Fruit fly (Drosophila melanogaster) whole organism, embryonic: ENCODE results near the gene woc.

ENCODE experiments used
- CG10209 ChIP-seq: fragments of 200-800 bp; sonication (Bioruptor generic); optimal IDR thresholded peaks from 3 replicates; lab custom pipeline; 2017; ENCODE audit warnings: missing biosample characterization, mild to moderate bottlenecking, missing genetic modification characterization, missing genetic modification reagents
- CG11560 ChIP-seq: fragments of 200-800 bp; sonication (Bioruptor generic); IDR thresholded peaks from 3 replicates; pipeline ENCODE4 v1.3.6; 2022; ENCODE audit warnings: missing biosample characterization, missing genetic modification characterization
- CG1529 ChIP-seq: fragments of 200-800 bp; sonication (Bioruptor generic); optimal IDR thresholded peaks from 3 replicates; lab custom pipeline; 2018; ENCODE audit warnings: missing biosample characterization, missing genetic modification characterization
- CG18599 ChIP-seq: fragments of 200-800 bp; sonication (Bioruptor generic); optimal IDR thresholded peaks from 3 replicates; lab custom pipeline; 2017; ENCODE audit warnings: missing biosample characterization, missing genetic modification characterization, mild to moderate bottlenecking, moderate library complexity, missing genetic modification reagents
- CG3163 ChIP-seq: fragments of 200-800 bp; sonication (Bioruptor generic); optimal IDR thresholded peaks from 3 replicates; lab custom pipeline; 2016; ENCODE audit warnings: missing biosample characterization, missing genetic modification characterization
- CG32772 ChIP-seq: fragments of 200-800 bp; sonication (Bioruptor generic); IDR thresholded peaks from 2 replicates; pipeline ENCODE4 v1.3.6; 2022; ENCODE audit warnings: missing biosample characterization, missing genetic modification characterization
- CG34224 ChIP-seq: fragments of 200-800 bp; sonication (Bioruptor generic); IDR thresholded peaks from 3 replicates; pipeline ENCODE4 v1.3.6; 2022; ENCODE audit warnings: missing biosample characterization, missing genetic modification characterization; ENCODE audit not compliant: partially characterized antibody
- CG3847 ChIP-seq: fragments of 200-800 bp; sonication (Bioruptor generic); IDR thresholded peaks from 2 replicates; pipeline ENCODE4 v1.3.6; 2022; ENCODE audit warnings: missing biosample characterization, missing genetic modification characterization
- CG6272 ChIP-seq: fragments of 200-800 bp; sonication (Bioruptor generic); IDR thresholded peaks from 2 replicates; pipeline ENCODE4 v1.3.6; 2022; ENCODE audit warnings: missing biosample characterization, missing genetic modification characterization
- CG6654 ChIP-seq: fragments of 200-800 bp; sonication (Bioruptor generic); optimal IDR thresholded peaks from 2 replicates; lab custom pipeline; 2017; ENCODE audit warnings: missing biosample characterization, mild to moderate bottlenecking, missing genetic modification characterization
- CG6689 ChIP-seq: fragments of 200-800 bp; sonication (Bioruptor generic); IDR thresholded peaks from 2 replicates; pipeline ENCODE4 v1.3.6; 2022; ENCODE audit warnings: missing biosample characterization, missing genetic modification characterization
- CG7987 ChIP-seq: fragments of 200-800 bp; sonication (Bioruptor generic); optimal IDR thresholded peaks from 2 replicates; lab custom pipeline; 2018; ENCODE audit warnings: missing biosample characterization, mild to moderate bottlenecking, missing genetic modification characterization, moderate library complexity
- CG8478 ChIP-seq: fragments of >200 bp; optimal IDR thresholded peaks from 2 replicates; lab custom pipeline; 2018
- CG9215 ChIP-seq: fragments of 200-800 bp; sonication (Bioruptor generic); IDR thresholded peaks from 2 replicates; pipeline ENCODE4 v1.3.6; 2022; ENCODE audit warnings: missing biosample characterization, missing genetic modification characterization
- CG9437 ChIP-seq: fragments of 200-800 bp; sonication (Bioruptor generic); optimal IDR thresholded peaks from 2 replicates; lab custom pipeline; 2018; ENCODE audit warnings: missing biosample characterization, mild to moderate bottlenecking, missing genetic modification characterization
- D ChIP-seq, 2 experiments: fragments of 200-800 bp in 1 of 2; fragments of >200 bp in 1 of 2; sonication (Bioruptor generic) in 1 of 2; optimal IDR thresholded peaks; 2 replicates in 1 of 2; 3 replicates in 1 of 2; lab custom pipeline; 2017; ENCODE audit warnings: mild to moderate bottlenecking in 1 of 2, missing biosample characterization in 1 of 2, missing genetic modification characterization in 1 of 2, missing genetic modification reagents in 1 of 2
- Deaf1 ChIP-seq: fragments of 200-800 bp; optimal IDR thresholded peaks from 3 replicates; lab custom pipeline; 2019; ENCODE audit warnings: missing biosample characterization, mild to moderate bottlenecking, missing genetic modification characterization, moderate library complexity
- Drgx ChIP-seq: fragments of 200-800 bp; sonication (Bioruptor generic); IDR thresholded peaks from 2 replicates; pipeline ENCODE4 v1.3.6; 2022; ENCODE audit warnings: missing biosample characterization, missing genetic modification characterization
- Hey ChIP-seq: fragments of 200-800 bp; sonication (Bioruptor generic); optimal IDR thresholded peaks from 3 replicates; lab custom pipeline; 2018; ENCODE audit warnings: missing biosample characterization, mild to moderate bottlenecking, missing genetic modification characterization
- Hr39 ChIP-seq: fragments of >200 bp; optimal IDR thresholded peaks from 2 replicates; lab custom pipeline; 2017
- Kr ChIP-seq: fragments of 200-800 bp; sonication (Bioruptor generic); optimal IDR thresholded peaks from 2 replicates; lab custom pipeline; 2017; ENCODE audit warnings: missing biosample characterization, mild to moderate bottlenecking, missing genetic modification characterization
- Med ChIP-seq: fragments of 200-800 bp; sonication (Bioruptor generic); peaks from one replicate; lab custom pipeline; 2016; ENCODE audit warnings: missing biosample characterization, missing genetic modification characterization, mild to moderate bottlenecking, inconsistent platforms, moderate library complexity
- NK7.1 ChIP-seq: fragments of 200-800 bp; sonication (Bioruptor generic); optimal IDR thresholded peaks from 3 replicates; lab custom pipeline; 2016; ENCODE audit warnings: missing biosample characterization, missing genetic modification characterization
- Nf-YB ChIP-seq: fragments of 200-800 bp; sonication (Bioruptor generic); optimal IDR thresholded peaks from 3 replicates; lab custom pipeline; 2019; ENCODE audit warnings: missing biosample characterization, mild to moderate bottlenecking, missing genetic modification characterization, moderate library complexity
- Nf-YC ChIP-seq: fragments of 200-800 bp; optimal IDR thresholded peaks from 3 replicates; lab custom pipeline; 2019; ENCODE audit warnings: missing biosample characterization, mild to moderate bottlenecking, missing genetic modification characterization, moderate library complexity
- Side ChIP-seq: fragments of 200-800 bp; sonication (Bioruptor generic); optimal IDR thresholded peaks from 2 replicates; lab custom pipeline; 2016; ENCODE audit warnings: missing biosample characterization, missing genetic modification characterization
- Sox100B ChIP-seq: fragments of 200-800 bp; sonication (Bioruptor generic); optimal IDR thresholded peaks from 3 replicates; lab custom pipeline; 2018; ENCODE audit warnings: missing biosample characterization, mild to moderate bottlenecking, missing genetic modification characterization
- Ssrp ChIP-seq: fragments of 200-800 bp; sonication (Bioruptor generic); optimal IDR thresholded peaks from 2 replicates; lab custom pipeline; 2018; ENCODE audit warnings: missing biosample characterization, mild to moderate bottlenecking, missing genetic modification characterization, moderate library complexity
- Trl ChIP-seq, 3 experiments: fragments of >200 bp in 2 of 3; fragments of 200-800 bp in 1 of 3; sonication (Bioruptor generic) in 1 of 3; optimal IDR thresholded peaks; 2 replicates in 1 of 3; 3 replicates in 2 of 3; lab custom pipeline; 2016 to 2017; ENCODE audit warnings: missing biosample characterization in 1 of 3, missing genetic modification characterization in 1 of 3
- ac ChIP-seq: fragments of 200-800 bp; sonication (Bioruptor generic); optimal IDR thresholded peaks from 3 replicates; lab custom pipeline; 2017; ENCODE audit warnings: missing biosample characterization, mild to moderate bottlenecking, missing genetic modification characterization
- chif ChIP-seq, 2 experiments: fragments of 200-800 bp; sonication (Bioruptor generic); optimal IDR thresholded peaks; 3 replicates each; lab custom pipeline; 2016; ENCODE audit warnings: missing biosample characterization in 2 of 2, missing genetic modification characterization in 2 of 2
- chinmo ChIP-seq: fragments of 200-800 bp; sonication (Bioruptor generic); IDR thresholded peaks from 4 replicates; pipeline ENCODE4 v1.3.6; 2022; ENCODE audit warnings: missing biosample characterization, missing genetic modification characterization; ENCODE audit not compliant: partially characterized antibody
- disco-r ChIP-seq: fragments of 200-800 bp; sonication (Bioruptor generic); optimal IDR thresholded peaks from 2 replicates; lab custom pipeline; 2016; ENCODE audit warnings: missing biosample characterization, missing genetic modification characterization
- ewg ChIP-seq: fragments of 200-800 bp; sonication (Bioruptor generic); optimal IDR thresholded peaks from 3 replicates; lab custom pipeline; 2017; ENCODE audit warnings: mild to moderate bottlenecking, missing biosample characterization, missing genetic modification reagents, missing genetic modification characterization
- fd64A ChIP-seq: fragments of 200-800 bp; sonication (Bioruptor generic); optimal IDR thresholded peaks from 3 replicates; lab custom pipeline; 2018; ENCODE audit warnings: missing biosample characterization, mild to moderate bottlenecking, missing genetic modification characterization
- fd96Cb ChIP-seq: fragments of 200-800 bp; sonication (Bioruptor generic); optimal IDR thresholded peaks from 2 replicates; lab custom pipeline; 2018; ENCODE audit warnings: missing biosample characterization, mild to moderate bottlenecking, missing genetic modification characterization, moderate library complexity
- gfzf ChIP-seq: fragments of 200-800 bp; sonication (Bioruptor generic); optimal IDR thresholded peaks from 2 replicates; lab custom pipeline; 2016; ENCODE audit warnings: missing biosample characterization, mild to moderate bottlenecking, missing genetic modification characterization, moderate library complexity
- klu ChIP-seq: fragments of 200-800 bp; sonication (Bioruptor generic); IDR thresholded peaks from 2 replicates; pipeline ENCODE4 v1.3.6; 2022; ENCODE audit warnings: missing biosample characterization, missing genetic modification characterization
- lmd ChIP-seq: fragments of 200-800 bp; sonication (Bioruptor generic); IDR thresholded peaks from 2 replicates; pipeline ENCODE4 v1.3.6; 2022; ENCODE audit warnings: missing biosample characterization, missing genetic modification characterization
- nom ChIP-seq: fragments of 200-800 bp; sonication (Bioruptor generic); optimal IDR thresholded peaks from 2 replicates; lab custom pipeline; 2017; ENCODE audit warnings: missing biosample characterization, missing genetic modification characterization, mild to moderate bottlenecking, moderate library complexity, missing genetic modification reagents
- odd ChIP-seq: fragments of 200-800 bp; sonication (Bioruptor generic); optimal IDR thresholded peaks from 2 replicates; lab custom pipeline; 2017; ENCODE audit warnings: missing biosample characterization, mild to moderate bottlenecking, missing genetic modification characterization
- prd ChIP-seq, 3 experiments: fragments of >200 bp in 2 of 3; fragments of 200-800 bp in 1 of 3; sonication (Bioruptor generic) in 1 of 3; optimal IDR thresholded peaks in 2 of 3; IDR thresholded peaks in 1 of 3; 2 replicates in 2 of 3; 3 replicates in 1 of 3; pipeline versions ENCODE4 v1.3.6 to Lab custom; 2017 to 2022; ENCODE audit warnings: missing biosample characterization in 1 of 3, missing genetic modification characterization in 1 of 3
- scrt ChIP-seq: fragments of 200-800 bp; sonication (Bioruptor generic); optimal IDR thresholded peaks from 2 replicates; lab custom pipeline; 2018; ENCODE audit warnings: missing biosample characterization, mild to moderate bottlenecking, missing genetic modification characterization, moderate library complexity
- sens ChIP-seq: fragments of 200-800 bp; sonication (Bioruptor generic); peaks from one replicate; lab custom pipeline; 2016; ENCODE audit warnings: missing biosample characterization, missing genetic modification characterization
- wek ChIP-seq: fragments of 200-800 bp; sonication (Bioruptor generic); optimal IDR thresholded peaks from 3 replicates; lab custom pipeline; 2018; ENCODE audit warnings: missing biosample characterization, mild to moderate bottlenecking, missing genetic modification characterization, moderate library complexity

Gene woc

DNA sequence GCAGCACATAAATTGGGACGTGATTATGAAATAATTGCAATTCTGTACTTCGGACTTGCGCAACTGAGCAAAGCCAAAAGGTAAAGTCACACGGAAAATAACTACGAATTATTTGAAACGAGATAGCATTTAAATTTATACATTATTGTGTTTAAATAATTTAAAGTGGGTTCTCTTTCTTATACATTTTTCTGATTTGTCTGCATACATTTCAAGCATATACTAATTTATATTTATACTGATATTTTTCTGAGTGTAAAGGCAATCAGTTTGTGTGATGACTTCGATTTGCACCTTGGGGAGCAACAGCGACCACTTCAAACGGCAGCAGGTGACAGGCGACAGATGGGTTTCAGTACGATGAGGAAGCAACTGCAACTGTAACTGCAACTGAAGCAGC is 38.4 kb downstream of the woc start:
- no peak for TF ChIP-seq scrt (GFP tag; lab: Kevin White, UChicago)
- TF ChIP-seq sens (GFP tag; lab: Kevin White, UChicago): peak; percentile 31

DNA sequence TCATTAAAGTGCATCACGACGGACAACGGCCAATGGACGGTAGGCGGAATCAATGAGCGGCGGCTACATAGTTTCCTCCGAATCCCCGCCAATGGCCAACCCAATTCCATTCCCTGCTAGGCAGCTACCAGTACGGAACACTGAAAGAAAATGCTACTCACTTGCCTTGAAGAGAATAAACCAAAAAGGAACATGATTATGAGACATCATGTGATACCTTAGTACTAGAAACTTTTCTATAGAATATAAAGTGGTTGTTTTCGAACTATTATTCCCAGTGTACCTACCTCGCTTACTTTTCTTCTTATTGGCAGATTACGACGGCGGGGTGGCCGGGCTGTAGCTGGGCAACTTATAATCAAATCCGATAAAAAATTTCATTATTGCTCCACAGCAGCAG is 39.1 kb downstream of the woc start:
- no peak for TF ChIP-seq chif (GFP tag; optimal IDR thresholded peaks at IDR 0.05; lab: Kevin White, UChicago)
- no peak for TF ChIP-seq Kr (GFP tag; lab: Kevin White, UChicago)
- no peak for TF ChIP-seq CG18599
- no peak for TF ChIP-seq lmd (GFP tag; lab: Robert Waterston, UW)
- no peak for TF ChIP-seq D (optimal IDR thresholded peaks at IDR 0.05; lab: Kevin White, UChicago)
- no peak for TF ChIP-seq D (GFP tag; optimal IDR thresholded peaks at IDR 0.05; lab: Kevin White, UChicago)
- TF ChIP-seq CG6689 (GFP tag; lab: Robert Waterston, UW): no peak
- no peak for TF ChIP-seq Sox100B
- no peak for TF ChIP-seq CG34224
- peak; percentile 43; the same call in 1 of the 2 replicates for TF ChIP-seq Drgx
- no peak for TF ChIP-seq Ssrp (tag; lab: Kevin White, UChicago)
- no peak for TF ChIP-seq gfzf (GFP tag; lab: Kevin White, UChicago)
- TF ChIP-seq CG10209 (GFP tag; lab: Kevin White, UChicago): no peak
- TF ChIP-seq CG11560 (tag; lab: Robert Waterston, UW): no peak
- TF ChIP-seq CG32772 (GFP tag; lab: Robert Waterston, UW): no peak
- TF ChIP-seq fd96Cb: no peak
- peak; percentile 32 for TF ChIP-seq Med (GFP tag; lab: Kevin White, UChicago)
- TF ChIP-seq ac (GFP tag; lab: Kevin White, UChicago): no peak
- TF ChIP-seq odd (GFP tag; lab: Kevin White, UChicago): no peak
- no peak for TF ChIP-seq CG3847 (GFP tag; lab: Robert Waterston, UW)
- no peak for TF ChIP-seq CG1529 (GFP tag; lab: Kevin White, UChicago)
- no peak for TF ChIP-seq Hey (tag; lab: Kevin White, UChicago)
- no peak for TF ChIP-seq Side (GFP tag; lab: Kevin White, UChicago)
- no peak for TF ChIP-seq CG9437 (GFP tag; lab: Kevin White, UChicago)
- TF ChIP-seq CG8478 (lab: Kevin White, UChicago): no peak
- TF ChIP-seq ewg (GFP tag; lab: Kevin White, UChicago): no peak
- no peak for TF ChIP-seq wek (GFP tag; lab: Kevin White, UChicago)
- no peak for TF ChIP-seq disco-r (GFP tag; lab: Kevin White, UChicago)
- TF ChIP-seq klu (GFP tag; lab: Robert Waterston, UW): no peak
- TF ChIP-seq prd (optimal IDR thresholded peaks at IDR 0.05; lab: Kevin White, UChicago): no peak
- peak; percentile 53; the same call in 1 of the 3 replicates for TF ChIP-seq prd (GFP tag; IDR thresholded peaks at IDR 0.05; lab: Robert Waterston, UW)
- peak; percentile 42 for TF ChIP-seq nom (GFP tag; lab: Kevin White, UChicago)
- TF ChIP-seq, all 482 proteins: peak for 4

DNA sequence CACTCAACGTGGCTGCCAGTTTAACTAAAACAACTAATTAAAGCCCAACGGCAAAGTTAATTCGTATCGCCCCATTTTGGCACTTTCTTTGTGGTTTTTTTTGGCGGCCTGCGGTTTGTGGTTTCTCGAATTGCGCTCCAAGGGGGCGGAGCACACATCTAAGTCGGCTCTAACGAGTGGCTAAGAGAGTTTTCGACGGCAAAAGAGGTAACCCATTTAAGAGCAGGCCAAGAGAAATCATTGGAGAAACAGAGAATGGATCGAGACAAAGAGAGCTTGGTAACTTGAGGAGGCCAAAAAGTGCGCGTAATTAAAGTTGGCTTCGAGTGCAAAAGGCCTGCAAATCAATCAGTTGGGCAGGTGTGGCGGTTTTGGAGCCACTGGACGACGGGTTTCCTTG is 40.8 kb downstream of the woc start:
- TF ChIP-seq Trl (optimal IDR thresholded peaks at IDR 0.05; lab: Kevin White, UChicago) (peak; percentile 49 to 60), Trl (GFP tag; optimal IDR thresholded peaks at IDR 0.05; lab: Kevin White, UChicago) (no peak), Hr39 (lab: Kevin White, UChicago) (no peak), CG3163 (GFP tag; lab: Kevin White, UChicago) (peak; percentile 88), chif (GFP tag; optimal IDR thresholded peaks at IDR 0.05; lab: Kevin White, UChicago) (no peak), chinmo (GFP tag; lab: Robert Waterston, UW) (0 out of 4 replicates have a peak, but pooled peaks have one; percentile 19), CG7987 (GFP tag; lab: Kevin White, UChicago) (no peak), Nf-YC (tag; lab: Kevin White, UChicago) (peak; percentile 69), fd64A (no peak), CG6272 (GFP tag; lab: Robert Waterston, UW) (no peak), CG6654 (GFP tag; lab: Kevin White, UChicago) (peak; percentile 65), CG9215 (GFP tag; lab: Robert Waterston, UW) (no peak), Nf-YB (GFP tag; lab: Kevin White, UChicago) (peak; percentile 60), klu (GFP tag; lab: Robert Waterston, UW) (no peak), NK7.1 (GFP tag; lab: Kevin White, UChicago) (no peak), Deaf1 (tag; lab: Kevin White, UChicago) (peak; percentile 19)
